Fruit fly (Drosophila melanogaster): ENCODE measurements around the gene ND-ACP.
A peak's percentile ranks its signal among the peaks of the same experiment; 100 is the strongest.

The ND-ACP gene

DNA sequence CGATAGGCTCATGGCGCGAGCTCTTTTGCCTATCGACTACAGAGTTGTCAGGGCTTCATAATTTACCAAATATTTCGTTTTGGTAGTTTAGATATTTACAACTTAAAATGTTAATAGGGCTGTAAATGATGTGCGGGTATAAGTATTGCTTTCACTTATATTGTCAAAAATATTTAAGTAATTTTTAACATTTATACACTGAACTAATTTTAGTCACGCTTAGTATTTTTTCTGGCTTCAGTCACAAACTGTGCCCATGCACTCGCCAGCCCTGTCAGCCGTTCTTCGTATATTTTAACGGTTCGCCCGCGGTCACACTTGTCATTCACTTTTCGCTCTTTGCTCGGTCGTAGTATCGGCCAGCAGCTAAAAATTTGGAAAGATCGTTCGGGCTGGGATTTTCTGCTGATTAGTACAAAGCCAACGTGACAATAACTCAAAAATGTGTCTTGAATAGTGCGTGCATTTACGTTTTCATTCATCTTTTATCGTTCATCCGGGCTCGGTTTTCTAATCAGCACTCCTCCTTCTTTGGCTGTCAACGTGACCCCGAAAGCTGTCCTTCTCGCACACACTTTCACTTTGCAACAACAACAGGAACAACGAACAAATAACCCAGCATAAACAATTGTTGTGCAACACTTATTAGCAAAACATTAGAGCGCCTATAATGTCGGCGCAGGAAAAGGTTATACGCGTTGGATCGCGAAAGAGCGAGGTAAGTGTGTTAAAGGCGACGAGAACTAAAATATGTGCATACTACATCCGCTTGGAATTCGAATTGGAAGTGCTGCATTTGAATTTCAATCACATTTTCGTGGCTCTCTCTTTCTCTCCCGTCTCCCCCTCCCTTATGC is 5.0 kb downstream of the ND-ACP start, which contains the start of the genes Hmbs and CG2211 (continued):
- peak; percentile 55 for TF ChIP-seq sima (GFP tag; optimal IDR thresholded peaks at IDR 0.05)
- TF ChIP-seq CG17802 (tag; optimal IDR thresholded peaks at IDR 0.05), result peak; percentile 70
- peak; percentile 80 for TF ChIP-seq CG10209 (GFP tag; optimal IDR thresholded peaks at IDR 0.05)
- TF ChIP-seq BtbVII (GFP tag; optimal IDR thresholded peaks at IDR 0.05), result peak; percentile 41
- peak; percentile 89 for TF ChIP-seq CG2678 (tag; optimal IDR thresholded peaks at IDR 0.05)
- TF ChIP-seq CG42726 (GFP tag; IDR thresholded peaks at IDR 0.05; ENCODE audit: partially characterized antibody), result peak; percentile 60
- TF ChIP-seq CoRest (tag; optimal IDR thresholded peaks at IDR 0.05), result peak; percentile 88
- peak; percentile 64 for TF ChIP-seq disco-r (GFP tag; optimal IDR thresholded peaks at IDR 0.05)
- peak; percentile 53; the same call in 2 of the 3 replicates for TF ChIP-seq jigr1 (GFP tag; IDR thresholded peaks at IDR 0.05)
- peak; percentile 68 for TF ChIP-seq kni (GFP tag; optimal IDR thresholded peaks at IDR 0.05)
- peak; percentile 90 for TF ChIP-seq CG12942 (GFP tag; optimal IDR thresholded peaks at IDR 0.05)
- TF ChIP-seq CG4282 (GFP tag; optimal IDR thresholded peaks at IDR 0.05), result peak; percentile 74
- peak; percentile 60; the same call in 1 of the 2 replicates for TF ChIP-seq rib (GFP tag; IDR thresholded peaks at IDR 0.05)
- peak; percentile 77 for TF ChIP-seq CG12236 (GFP tag; optimal IDR thresholded peaks at IDR 0.05)
- peak; percentile 79 for TF ChIP-seq Bdp1 (GFP tag; optimal IDR thresholded peaks at IDR 0.05)
- peak; percentile 87 for TF ChIP-seq CG4820 (GFP tag; optimal IDR thresholded peaks at IDR 0.05)
- TF ChIP-seq run (tag; optimal IDR thresholded peaks at IDR 0.05), result peak; percentile 57
- peak; percentile 4 for TF ChIP-seq her (GFP tag; optimal IDR thresholded peaks at IDR 0.05)
- no peak for TF ChIP-seq cg (GFP tag; optimal IDR thresholded peaks at IDR 0.05)
- TF ChIP-seq HLHmδ (GFP tag; optimal IDR thresholded peaks at IDR 0.05), result peak; percentile 65
- TF ChIP-seq CG12391 (tag; optimal IDR thresholded peaks at IDR 0.05), result peak; percentile 94
- TF ChIP-seq org-1 (GFP tag; optimal IDR thresholded peaks at IDR 0.05), result no peak
- peak; percentile 90 for TF ChIP-seq zfh1 (GFP tag; IDR thresholded peaks at IDR 0.05)
- TF ChIP-seq Atf6 (GFP tag; IDR thresholded peaks at IDR 0.05), result peak; percentile 88
- TF ChIP-seq maf-S (GFP tag; optimal IDR thresholded peaks at IDR 0.05), result peak; percentile 85
- peak; percentile 48; the same call in 1 of the 2 replicates for TF ChIP-seq unc-4 (GFP tag; IDR thresholded peaks at IDR 0.05; ENCODE audit: partially characterized antibody)
- peak; percentile 90 for TF ChIP-seq kay (GFP tag; optimal IDR thresholded peaks at IDR 0.05)
- peak; percentile 88 for TF ChIP-seq CG16863 (GFP tag; optimal IDR thresholded peaks at IDR 0.05)
- peak; percentile 83 for TF ChIP-seq trh (GFP tag; optimal IDR thresholded peaks at IDR 0.05)
- peak; percentile 74 for TF ChIP-seq Side (GFP tag; optimal IDR thresholded peaks at IDR 0.05)
- TF ChIP-seq ac (GFP tag; optimal IDR thresholded peaks at IDR 0.05), result no peak
- TF ChIP-seq Lhr (GFP tag; optimal IDR thresholded peaks at IDR 0.05), result peak; percentile 80
- TF ChIP-seq Eip74EF (GFP tag; optimal IDR thresholded peaks at IDR 0.05), result peak in 1 of 2 experiments; percentile 49
- no peak for TF ChIP-seq dmrt99B (tag; optimal IDR thresholded peaks at IDR 0.05)
- no peak for TF ChIP-seq CG4707 (GFP tag; optimal IDR thresholded peaks at IDR 0.05)
- peak; percentile 72 for TF ChIP-seq HHEX (GFP tag; optimal IDR thresholded peaks at IDR 0.05)
- TF ChIP-seq sens-2 (GFP tag; IDR thresholded peaks at IDR 0.05), result peak; percentile 74
- peak; percentile 78 for TF ChIP-seq Dek (tag; optimal IDR thresholded peaks at IDR 0.05)
- TF ChIP-seq caup (GFP tag; optimal IDR thresholded peaks at IDR 0.05; ENCODE audit: severe bottlenecking), result peak; percentile 86
- TF ChIP-seq CG6654 (GFP tag; optimal IDR thresholded peaks at IDR 0.05), result peak; percentile 26
- TF ChIP-seq amos (GFP tag; IDR thresholded peaks at IDR 0.05; ENCODE audit: partially characterized antibody), result peak; percentile 50
- TF ChIP-seq Dp (GFP tag; optimal IDR thresholded peaks at IDR 0.05), result peak; percentile 62
- peak; percentile 89 for TF ChIP-seq CG17186 (GFP tag; optimal IDR thresholded peaks at IDR 0.05)
- peak; percentile 86 for TF ChIP-seq CG4854 (GFP tag; optimal IDR thresholded peaks at IDR 0.05)
- TF ChIP-seq ase (GFP tag; IDR thresholded peaks at IDR 0.05), result peak; percentile 57; the same call in 1 of the 3 replicates
- TF ChIP-seq Ravus (GFP tag; IDR thresholded peaks at IDR 0.05), result peak; percentile 36; the same call in 1 of the 2 replicates
- peak; percentile 78 for TF ChIP-seq CG4404 (GFP tag; IDR thresholded peaks at IDR 0.05)
